Worm (Caenorhabditis elegans) whole organism, L3 larva: ENCODE data around the gene srj-57.

ENCODE experiments used
- R02D3.7 ChIP-seq: fragments of 150-350 bp; optimal IDR thresholded peaks from 2 replicates; lab custom pipeline; 2014; ENCODE audit warnings: missing biosample characterization, missing genetic modification characterization
- ZK546.5 ChIP-seq: sonication (generic microtip); optimal IDR thresholded peaks from 2 replicates; lab custom pipeline; 2017; ENCODE audit warnings: missing biosample characterization, missing genetic modification characterization
- aly-2 ChIP-seq: fragments of 150-350 bp; optimal IDR thresholded peaks from 2 replicates; lab custom pipeline; 2014; ENCODE audit warnings: missing biosample characterization, missing genetic modification characterization
- ama-1 ChIP-seq: fragments of 150-350 bp; optimal IDR thresholded peaks from 2 replicates; lab custom pipeline; 2018
- ceh-16 ChIP-seq: sonication (generic microtip); optimal IDR thresholded peaks from 2 replicates; lab custom pipeline; 2017; ENCODE audit warnings: missing biosample characterization, missing genetic modification characterization
- ceh-28 ChIP-seq: fragments of 150-350 bp; optimal IDR thresholded peaks from 2 replicates; lab custom pipeline; 2014; ENCODE audit warnings: missing biosample characterization, missing genetic modification reagents, missing genetic modification characterization
- ceh-82 ChIP-seq: fragments of 150-350 bp; optimal IDR thresholded peaks from 2 replicates; lab custom pipeline; 2014; ENCODE audit warnings: missing biosample characterization, missing genetic modification characterization
- ceh-9 ChIP-seq: sonication (generic microtip); optimal IDR thresholded peaks from 2 replicates; lab custom pipeline; 2018; ENCODE audit warnings: missing biosample characterization, missing genetic modification characterization
- daf-12 ChIP-seq: fragments of 150-350 bp; optimal IDR thresholded peaks from 2 replicates; lab custom pipeline; 2014; ENCODE audit warnings: missing biosample characterization, missing genetic modification reagents, missing genetic modification characterization
- egl-27 ChIP-seq: sonication (generic microtip); optimal IDR thresholded peaks from 4 replicates; lab custom pipeline; 2017; ENCODE audit warnings: missing biosample characterization, missing genetic modification reagents, missing genetic modification characterization
- egl-5 ChIP-seq: fragments of 150-350 bp; optimal IDR thresholded peaks from 2 replicates; lab custom pipeline; 2017; ENCODE audit warnings: missing biosample characterization, missing genetic modification reagents, missing genetic modification characterization, inconsistent platforms
- elt-2 ChIP-seq: sonication (generic microtip); optimal IDR thresholded peaks from 2 replicates; lab custom pipeline; 2016; ENCODE audit warnings: missing genetic modification reagents, mild to moderate bottlenecking, missing genetic modification characterization, missing compliant biosample characterization
- elt-3 ChIP-seq, 3 experiments: fragments of 150-350 bp in 1 of 3; sonication (generic microtip) in 2 of 3; optimal IDR thresholded peaks; 2 replicates in 2 of 3; 4 replicates in 1 of 3; lab custom pipeline; 2014 to 2017; ENCODE audit warnings: missing biosample characterization in 3 of 3, missing genetic modification characterization in 3 of 3
- eor-1 ChIP-seq, 2 experiments: fragments of 150-350 bp; optimal IDR thresholded peaks; 2 replicates each; lab custom pipeline; 2014 to 2018; ENCODE audit warnings: missing biosample characterization in 2 of 2, missing genetic modification characterization in 2 of 2
- fkh-2 ChIP-seq: fragments of 150-350 bp; optimal IDR thresholded peaks from 2 replicates; lab custom pipeline; 2014; ENCODE audit warnings: missing biosample characterization, missing genetic modification reagents, missing genetic modification characterization
- fos-1 ChIP-seq: fragments of 150-350 bp; optimal IDR thresholded peaks from 2 replicates; lab custom pipeline; 2014; ENCODE audit warnings: missing biosample characterization, missing genetic modification characterization
- hmg-11 ChIP-seq: sonication (generic microtip); optimal IDR thresholded peaks from 2 replicates; lab custom pipeline; 2016; ENCODE audit warnings: missing genetic modification characterization, missing compliant biosample characterization
- jun-1 ChIP-seq: fragments of 150-350 bp; optimal IDR thresholded peaks from 2 replicates; lab custom pipeline; 2014; ENCODE audit warnings: missing biosample characterization, missing genetic modification reagents, missing genetic modification characterization
- lin-15B ChIP-seq: fragments of 150-350 bp; optimal IDR thresholded peaks from 2 replicates; lab custom pipeline; 2014; ENCODE audit warnings: missing biosample characterization, missing genetic modification characterization
- lin-39 ChIP-seq: fragments of 150-350 bp; optimal IDR thresholded peaks from 2 replicates; lab custom pipeline; 2018; ENCODE audit warnings: missing biosample characterization, missing genetic modification reagents, missing genetic modification characterization
- lsy-12 ChIP-seq: sonication (generic microtip); optimal IDR thresholded peaks from 2 replicates; lab custom pipeline; 2016; ENCODE audit warnings: mild to moderate bottlenecking, missing genetic modification characterization, missing compliant biosample characterization
- mdl-1 ChIP-seq: fragments of 150-350 bp; optimal IDR thresholded peaks from 2 replicates; lab custom pipeline; 2014; ENCODE audit warnings: missing biosample characterization, missing genetic modification characterization
- mml-1 ChIP-seq: fragments of 150-350 bp; sonication (generic microtip); optimal IDR thresholded peaks from 3 replicates; lab custom pipeline; 2014; ENCODE audit warnings: missing biosample characterization, missing genetic modification characterization
- nfya-1 ChIP-seq: sonication (generic microtip); optimal IDR thresholded peaks from 2 replicates; lab custom pipeline; 2017; ENCODE audit warnings: missing genetic modification characterization, mild to moderate bottlenecking, missing compliant biosample characterization, antibody characterized with exemption, moderate library complexity; ENCODE audit not compliant: insufficient read depth
- nhr-11 ChIP-seq: fragments of 150-350 bp; optimal IDR thresholded peaks from 2 replicates; lab custom pipeline; 2014; ENCODE audit warnings: missing biosample characterization, missing genetic modification characterization
- nhr-12 ChIP-seq: fragments of 150-350 bp; optimal IDR thresholded peaks from 2 replicates; lab custom pipeline; 2014; ENCODE audit warnings: missing biosample characterization, missing genetic modification characterization
- nhr-23 ChIP-seq: fragments of 150-350 bp; optimal IDR thresholded peaks from 2 replicates; lab custom pipeline; 2014; ENCODE audit warnings: missing biosample characterization, missing genetic modification reagents, missing genetic modification characterization
- nhr-237 ChIP-seq: fragments of 150-350 bp; optimal IDR thresholded peaks from 2 replicates; lab custom pipeline; 2014; ENCODE audit warnings: missing biosample characterization, missing genetic modification characterization
- nhr-25 ChIP-seq: sonication (generic microtip); optimal IDR thresholded peaks from 2 replicates; lab custom pipeline; 2017; ENCODE audit warnings: missing biosample characterization, missing genetic modification characterization
- nhr-28 ChIP-seq: fragments of 150-350 bp; optimal IDR thresholded peaks from 2 replicates; lab custom pipeline; 2014; ENCODE audit warnings: missing biosample characterization, missing genetic modification characterization
- nhr-43 ChIP-seq: sonication (generic microtip); optimal IDR thresholded peaks from 2 replicates; lab custom pipeline; 2016; ENCODE audit warnings: mild to moderate bottlenecking, missing genetic modification characterization, missing compliant biosample characterization; ENCODE audit not compliant: poor library complexity, severe bottlenecking
- nhr-67 ChIP-seq: fragments of 150-350 bp; optimal IDR thresholded peaks from 2 replicates; lab custom pipeline; 2014; ENCODE audit warnings: missing biosample characterization, missing genetic modification characterization
- nhr-77 ChIP-seq: fragments of 150-350 bp; optimal IDR thresholded peaks from 2 replicates; lab custom pipeline; 2014; ENCODE audit warnings: missing biosample characterization, missing genetic modification characterization
- pqm-1 ChIP-seq: fragments of 150-350 bp; optimal IDR thresholded peaks from 2 replicates; lab custom pipeline; 2017; ENCODE audit warnings: missing biosample characterization, missing genetic modification characterization, inconsistent platforms
- skn-1 ChIP-seq: fragments of 150-350 bp; optimal IDR thresholded peaks from 2 replicates; lab custom pipeline; 2014; ENCODE audit warnings: missing biosample characterization, missing genetic modification characterization
- snpc-4 ChIP-seq: fragments of 150-350 bp; optimal IDR thresholded peaks from 2 replicates; lab custom pipeline; 2014; ENCODE audit warnings: missing biosample characterization, missing genetic modification characterization
- tbx-2 ChIP-seq: sonication (generic microtip); optimal IDR thresholded peaks from 2 replicates; lab custom pipeline; 2016; ENCODE audit warnings: mild to moderate bottlenecking, missing genetic modification characterization, missing compliant biosample characterization
- unc-62 ChIP-seq: fragments of 150-350 bp; sonication (generic microtip); optimal IDR thresholded peaks from 4 replicates; lab custom pipeline; 2014; ENCODE audit warnings: missing biosample characterization, missing genetic modification reagents, missing genetic modification characterization
- zag-1 ChIP-seq: fragments of 150-350 bp; optimal IDR thresholded peaks from 2 replicates; lab custom pipeline; 2014; ENCODE audit warnings: missing biosample characterization, missing genetic modification characterization
- ztf-11 ChIP-seq: fragments of 150-350 bp; optimal IDR thresholded peaks from 2 replicates; lab custom pipeline; 2014; ENCODE audit warnings: missing biosample characterization, missing genetic modification characterization
- ztf-4 ChIP-seq: fragments of 150-350 bp; optimal IDR thresholded peaks from 2 replicates; lab custom pipeline; 2014; ENCODE audit warnings: missing biosample characterization, missing genetic modification characterization

srj-57 gene

DNA sequence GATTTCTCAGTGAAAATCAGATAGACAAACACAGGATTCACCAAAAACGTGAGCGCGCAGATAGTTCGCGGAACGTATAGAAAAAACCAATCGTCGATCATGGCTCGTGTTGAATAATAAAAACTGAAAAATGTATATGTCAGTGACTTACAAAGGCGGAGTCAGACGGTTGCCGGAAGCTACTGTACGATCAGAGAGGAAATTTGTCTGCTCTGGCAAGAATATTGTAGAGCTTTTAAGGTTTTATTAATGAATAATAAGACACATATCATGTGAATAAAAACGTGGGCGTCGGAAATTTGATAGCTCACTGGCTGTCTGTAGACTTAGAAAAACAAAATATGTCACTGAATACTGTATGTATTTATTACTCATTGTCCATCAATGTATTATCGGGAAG, at the start of gene srj-57:
srj-57 (minus strand) TSS at position 101 of the 400 bp plus-strand sequence.
- TF ChIP-seq elt-2 (tag; lab: Kevin White, UChicago) (no peak), fkh-2 (no peak), nhr-25 (tag; lab: Kevin White, UChicago) (no peak), nhr-28 (tag; lab: Kevin White, UChicago) (no peak), nhr-67 (tag; lab: Kevin White, UChicago) (no peak), ceh-9 (tag; lab: Kevin White, UChicago) (no peak), snpc-4 (tag; lab: Kevin White, UChicago) (no peak), ama-1 (lab: Kevin White, UChicago) (no peak), nhr-23 (no peak)

DNA sequence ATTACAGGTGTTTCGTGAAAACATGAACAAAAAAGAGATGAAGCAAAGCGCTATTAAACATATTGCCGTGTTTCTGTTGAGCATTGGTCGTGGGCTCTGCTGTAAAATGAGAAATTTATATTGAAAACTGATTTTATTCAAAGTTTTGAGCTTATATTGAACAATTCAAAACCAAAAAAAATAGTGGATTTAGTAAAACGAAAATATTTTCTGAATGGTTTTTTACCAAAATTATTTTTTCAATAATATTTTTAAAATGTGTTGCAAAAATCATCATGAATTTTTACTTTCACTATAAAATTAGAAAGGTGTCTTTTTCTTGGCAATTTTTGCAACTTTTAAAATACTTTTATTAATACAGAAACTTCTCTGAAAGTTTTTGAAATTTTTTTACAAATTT, 47.9 kb upstream of the srj-57 start, which contains the start of gene C31B8.7:
C31B8.7 (minus strand) TSS at position 101 of the 400 bp plus-strand sequence.
- TF ChIP-seq R02D3.7 (tag; lab: Kevin White, UChicago) (no peak), lsy-12 (tag; lab: Kevin White, UChicago) (no peak), nhr-11 (no peak), egl-27 (no peak), nhr-28 (tag; lab: Kevin White, UChicago) (no peak), nhr-25 (tag; lab: Kevin White, UChicago) (no peak), fos-1 (tag; lab: Kevin White, UChicago) (no peak), egl-5 (no peak), eor-1 (tag; optimal IDR thresholded peaks at IDR 0.05; lab: Kevin White, UChicago) (no peak), ztf-11 (tag; lab: Kevin White, UChicago) (no peak), snpc-4 (tag; lab: Kevin White, UChicago) (no peak), nfya-1 (tag; lab: Kevin White, UChicago) (no peak), nhr-12 (tag; lab: Kevin White, UChicago) (no peak), ceh-82 (tag; lab: Kevin White, UChicago) (no peak), zag-1 (tag; lab: Kevin White, UChicago) (no peak), nhr-67 (tag; lab: Kevin White, UChicago) (no peak), hmg-11 (tag; lab: Kevin White, UChicago) (no peak), aly-2 (tag; lab: Kevin White, UChicago) (no peak)

DNA sequence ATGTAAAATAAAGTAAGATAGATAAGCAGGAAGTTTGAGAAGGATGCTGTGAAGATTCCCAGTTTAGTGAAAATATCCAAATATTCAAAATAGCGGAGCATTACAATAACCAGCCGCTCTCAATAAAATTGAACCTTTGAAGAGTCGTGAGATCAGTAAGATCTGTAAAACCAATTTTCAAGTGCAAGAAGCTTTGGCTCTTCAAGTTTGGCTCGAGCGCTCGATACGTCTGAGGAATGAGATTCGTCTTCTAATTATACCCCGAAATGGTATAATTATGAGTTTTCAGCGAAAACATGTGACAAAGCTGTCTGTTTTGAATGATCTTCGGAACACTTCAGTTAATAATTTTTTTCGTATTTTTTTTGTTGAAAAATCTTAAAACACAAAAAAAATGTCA, 44.5 kb upstream of the srj-57 start, which contains the start of gene str-46:
str-46 (minus strand) TSS at position 101 of the 400 bp plus-strand sequence.
- TF ChIP-seq nhr-237 (tag; lab: Kevin White, UChicago), result no peak
- TF ChIP-seq nhr-12 (tag; lab: Kevin White, UChicago), result no peak
- TF ChIP-seq zag-1 (tag; lab: Kevin White, UChicago), result no peak
- no peak for TF ChIP-seq ztf-4
- no peak for TF ChIP-seq ceh-82 (tag; lab: Kevin White, UChicago)
- TF ChIP-seq ceh-9 (tag; lab: Kevin White, UChicago), result no peak
- TF ChIP-seq nhr-77 (tag; lab: Kevin White, UChicago), result no peak
- TF ChIP-seq lin-39 (tag; lab: Kevin White, UChicago), result no peak
- TF ChIP-seq aly-2 (tag; lab: Kevin White, UChicago), result no peak
- no peak for TF ChIP-seq nfya-1 (tag; lab: Kevin White, UChicago)
- TF ChIP-seq daf-12 (tag; lab: Kevin White, UChicago), result no peak
- no peak for TF ChIP-seq fkh-2
- no peak for TF ChIP-seq mml-1 (tag; lab: Kevin White, UChicago)
- TF ChIP-seq nhr-43, result no peak
- TF ChIP-seq, all 47 proteins: peak for 0

DNA sequence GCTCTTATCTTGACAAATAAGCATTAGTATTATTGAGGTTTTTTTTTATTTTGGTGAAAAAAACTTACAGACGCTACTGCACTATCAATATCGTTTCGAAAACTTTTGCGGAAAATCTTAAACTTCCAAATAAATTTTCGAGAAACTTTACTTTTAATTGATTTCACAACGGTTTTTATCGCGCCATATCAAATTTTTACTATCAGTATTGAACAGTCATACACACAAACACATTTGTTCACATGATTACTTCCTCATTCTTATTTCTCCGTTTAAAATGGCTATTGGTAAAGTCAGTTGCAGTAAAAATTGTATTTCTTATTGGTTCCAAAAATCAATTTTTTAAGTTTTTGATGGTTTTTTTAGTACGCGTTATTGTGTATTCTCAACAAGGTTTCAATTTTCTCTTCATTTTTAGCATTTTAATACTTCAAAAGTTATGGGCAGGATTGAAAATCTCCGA, 40.9 kb upstream of the srj-57 start, which contains the start of gene pals-32:
pals-32 (plus strand) TSS at position 413 of the 463 bp plus-strand sequence.
- peak; percentile 51 for TF ChIP-seq elt-2 (tag; lab: Kevin White, UChicago)
- TF ChIP-seq tbx-2 (tag; lab: Kevin White, UChicago), result no peak
- TF ChIP-seq, all 47 proteins: peak for 1

DNA sequence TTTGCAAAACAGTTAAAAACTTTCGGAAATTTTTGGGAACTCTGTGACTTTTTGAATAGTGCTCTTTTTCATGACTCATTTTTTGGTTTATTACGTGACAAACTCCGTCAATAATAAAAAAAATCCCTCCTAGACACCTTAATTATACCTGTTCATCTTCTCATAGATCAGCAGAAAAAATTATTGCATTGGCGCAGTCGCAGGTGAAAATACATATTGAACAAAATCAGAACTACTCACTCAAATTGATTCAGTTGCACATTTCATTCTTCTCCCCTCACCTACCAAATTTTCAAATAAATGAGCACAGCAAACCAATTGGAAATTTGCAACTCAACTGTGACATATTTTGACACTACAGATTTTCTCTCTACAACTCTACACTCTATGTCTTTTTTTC, 37.6 kb upstream of the srj-57 start, which contains the start of gene srh-127:
srh-127 (plus strand) TSS at position 301 of the 400 bp plus-strand sequence.
- no peak for TF ChIP-seq ZK546.5 (tag; lab: Kevin White, UChicago)
- no peak for TF ChIP-seq mml-1 (tag; lab: Kevin White, UChicago)
- no peak for TF ChIP-seq skn-1 (tag; lab: Kevin White, UChicago)
- TF ChIP-seq elt-3 (tag; optimal IDR thresholded peaks at IDR 0.05; lab: Kevin White, UChicago), result no peak
- TF ChIP-seq egl-5, result no peak
- no peak for TF ChIP-seq nhr-25 (tag; lab: Kevin White, UChicago)
- TF ChIP-seq mdl-1 (tag; lab: Kevin White, UChicago), result no peak
- TF ChIP-seq jun-1 (tag; lab: Kevin White, UChicago), result no peak
- TF ChIP-seq nfya-1 (tag; lab: Kevin White, UChicago), result no peak
- no peak for TF ChIP-seq nhr-23
- TF ChIP-seq ceh-16 (tag; lab: Kevin White, UChicago), result no peak
- TF ChIP-seq nhr-77 (tag; lab: Kevin White, UChicago), result no peak
- no peak for TF ChIP-seq nhr-237 (tag; lab: Kevin White, UChicago)
- no peak for TF ChIP-seq ztf-11 (tag; lab: Kevin White, UChicago)
- no peak for TF ChIP-seq lin-15B (tag; lab: Kevin White, UChicago)
- TF ChIP-seq ceh-28 (tag; lab: Kevin White, UChicago), result no peak
- no peak for TF ChIP-seq unc-62 (GFP tag; lab: Kevin White, UChicago)
- no peak for TF ChIP-seq elt-2 (tag; lab: Kevin White, UChicago)
- no peak for TF ChIP-seq pqm-1 (tag; lab: Kevin White, UChicago)
